Worm (Caenorhabditis elegans): Measurements from ENCODE around the gene Y47D3A.32.
"Not testable (repeated sequence)": the region's sequence is repeated elsewhere in the genome, so short reads cannot be mapped to it uniquely, and the experiment has no call there.

Y47D3A.32 gene

ce11 chrIII:11208371-11208770, 43.8 kb upstream of the Y47D3A.32 start:
- no peak for TF ChIP-seq ceh-19 (GFP tag; optimal IDR thresholded peaks at IDR 0.05)
- TF ChIP-seq unc-86 (tag; optimal IDR thresholded peaks at IDR 0.05) = no peak
- TF ChIP-seq pag-3 (tag; optimal IDR thresholded peaks at IDR 0.05; ENCODE audit: borderline replicate concordance) = no peak

ce11 chrIII:11218150-11218841, 33.9 kb upstream of the Y47D3A.32 start, which contains the start of the genes tbx-34 and wht-8:
TSS of gene tbx-34 (minus strand) at chrIII:11218250.
TSS of gene wht-8 (plus strand) at chrIII:11218791.
- TF ChIP-seq ceh-6 (GFP tag; optimal IDR thresholded peaks at IDR 0.05) = no peak
- no peak for TF ChIP-seq sox-2 (GFP tag; IDR thresholded peaks at IDR 0.05)
- TF ChIP-seq C08G9.2 (tag; optimal IDR thresholded peaks at IDR 0.05) = no peak
- no peak for TF ChIP-seq hlh-30 (tag; optimal IDR thresholded peaks at IDR 0.05; ENCODE audit: insufficient read depth)
- TF ChIP-seq gmeb-2 (tag; optimal IDR thresholded peaks at IDR 0.05) = no peak
- no peak for TF ChIP-seq che-1 (tag; optimal IDR thresholded peaks at IDR 0.05)
- TF ChIP-seq nfya-1 (tag; optimal IDR thresholded peaks at IDR 0.05) = no peak
- no peak for TF ChIP-seq elt-4 (tag; optimal IDR thresholded peaks at IDR 0.05)
- no peak for TF ChIP-seq odd-2 (tag; optimal IDR thresholded peaks at IDR 0.05)
- no peak for TF ChIP-seq ceh-31 (tag; optimal IDR thresholded peaks at IDR 0.05)
- no peak for TF ChIP-seq dve-1 (tag; optimal IDR thresholded peaks at IDR 0.05)
- TF ChIP-seq C38D4.7 (GFP tag; optimal IDR thresholded peaks at IDR 0.05) = no peak
- TF ChIP-seq ceh-18 (tag; optimal IDR thresholded peaks at IDR 0.05) = no peak
- TF ChIP-seq mec-3 (tag; optimal IDR thresholded peaks at IDR 0.05; ENCODE audit: borderline replicate concordance) = no peak
- TF ChIP-seq K09A11.1 (tag; optimal IDR thresholded peaks at IDR 0.05; ENCODE audit: insufficient read depth) = no peak
- TF ChIP-seq tbx-2 (tag; optimal IDR thresholded peaks at IDR 0.05) = no peak
- TF ChIP-seq pag-3 (tag; optimal IDR thresholded peaks at IDR 0.05; ENCODE audit: borderline replicate concordance) = no peak
- no peak for TF ChIP-seq pha-4 (tag; optimal IDR thresholded peaks at IDR 0.05)
- TF ChIP-seq lin-11 (tag; optimal IDR thresholded peaks at IDR 0.05) = no peak

- peak; percentile 58 for TF ChIP-seq ceh-48 (tag; optimal IDR thresholded peaks at IDR 0.05)
- no peak for TF ChIP-seq nfya-1 (tag; optimal IDR thresholded peaks at IDR 0.05)
Observed at ce11 chrIII:11221583-11222191, 30.5 kb upstream of the Y47D3A.32 start.

- not testable (repeated sequence) for TF ChIP-seq npax-4 (tag; optimal IDR thresholded peaks at IDR 0.05); K09A11.1 (tag; optimal IDR thresholded peaks at IDR 0.05; ENCODE audit: insufficient read depth); pqm-1 (tag; optimal IDR thresholded peaks at IDR 0.05)
Observed at ce11 chrIII:11224006-11224405, 28.2 kb upstream of the Y47D3A.32 start, which contains the start of gene Y47D3A.13. TSS of gene Y47D3A.13 (minus strand) at chrIII:11224106.

ce11 chrIII:11227025-11227424, 25.2 kb upstream of the Y47D3A.32 start, which contains the start of gene tbx-37:
TSS of gene tbx-37 (minus strand) at chrIII:11227125.
- TF ChIP-seq rnt-1 (tag; optimal IDR thresholded peaks at IDR 0.05) (no peak), npax-4 (tag; optimal IDR thresholded peaks at IDR 0.05) (no peak), pat-9 (tag; optimal IDR thresholded peaks at IDR 0.05) (no peak), tbx-2 (tag; optimal IDR thresholded peaks at IDR 0.05) (no peak), mec-3 (tag; optimal IDR thresholded peaks at IDR 0.05; ENCODE audit: borderline replicate concordance) (no peak), K09A11.1 (tag; optimal IDR thresholded peaks at IDR 0.05; ENCODE audit: insufficient read depth) (no peak), pax-1 (tag; optimal IDR thresholded peaks at IDR 0.05) (no peak), dve-1 (tag; optimal IDR thresholded peaks at IDR 0.05) (no peak), lin-11 (tag; optimal IDR thresholded peaks at IDR 0.05) (no peak), hlh-15 (tag; optimal IDR thresholded peaks at IDR 0.05) (no peak), ztf-16 (tag; optimal IDR thresholded peaks at IDR 0.05) (no peak), ceh-19 (GFP tag; optimal IDR thresholded peaks at IDR 0.05) (no peak), Y22D7AL.16 (tag; optimal IDR thresholded peaks at IDR 0.05) (no peak), K02D7.2 (tag; optimal IDR thresholded peaks at IDR 0.05) (no peak), ama-1 (optimal IDR thresholded peaks at IDR 0.05) (no peak), ceh-34 (tag; optimal IDR thresholded peaks at IDR 0.05) (no peak), fax-1 (tag; optimal IDR thresholded peaks at IDR 0.05) (no peak), unc-55 (GFP tag; optimal IDR thresholded peaks at IDR 0.05) (no peak)
